Fruit fly (Drosophila melanogaster): ENCODE measurements around the gene Tbc1d8-9.

Tbc1d8-9 gene

DNA sequence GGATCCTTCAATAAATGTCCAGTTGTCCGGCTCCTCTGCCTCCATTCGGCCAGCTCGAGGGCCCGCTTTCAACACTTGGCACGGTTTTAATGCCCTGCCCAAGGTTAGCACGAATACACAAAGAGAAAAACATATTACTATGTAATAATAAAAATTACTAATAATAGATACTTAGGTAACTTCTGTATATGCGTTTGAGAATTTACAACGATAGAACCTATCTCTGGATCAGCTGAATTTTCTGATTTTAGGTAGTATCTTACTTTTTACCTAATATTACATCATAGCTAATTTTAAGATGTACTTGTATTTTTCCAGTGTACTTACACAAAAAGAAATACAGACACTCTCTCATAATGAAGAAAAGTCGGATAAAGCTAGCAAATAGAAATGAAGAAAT is 42.2 kb upstream of the Tbc1d8-9 start (continued):
- TF ChIP-seq CG6791 (GFP tag; IDR thresholded peaks at IDR 0.05; ENCODE audit: partially characterized antibody), result no peak
- no peak for TF ChIP-seq CkIIα-i1 (GFP tag; IDR thresholded peaks at IDR 0.05)
- TF ChIP-seq nau (GFP tag; optimal IDR thresholded peaks at IDR 0.05), result no peak
- TF ChIP-seq CG3726 (GFP tag; IDR thresholded peaks at IDR 0.05), result no peak
- TF ChIP-seq dan (GFP tag; IDR thresholded peaks at IDR 0.05), result no peak
- no peak for TF ChIP-seq CG10959 (GFP tag; IDR thresholded peaks at IDR 0.05)
- TF ChIP-seq tap (tag; optimal IDR thresholded peaks at IDR 0.05), result peak; percentile 14
- TF ChIP-seq Fer1 (GFP tag; optimal IDR thresholded peaks at IDR 0.05), result peak; percentile 30
- no peak for TF ChIP-seq ara (GFP tag; IDR thresholded peaks at IDR 0.05)
- peak; percentile 27 for TF ChIP-seq CG4424 (GFP tag; optimal IDR thresholded peaks at IDR 0.05)
- no peak for TF ChIP-seq klu (GFP tag; IDR thresholded peaks at IDR 0.05)
- TF ChIP-seq Xbp1 (GFP tag; optimal IDR thresholded peaks at IDR 0.05), result peak; percentile 0
- peak; percentile 48 for TF ChIP-seq PHDP (tag; optimal IDR thresholded peaks at IDR 0.05)
- peak; percentile 14 for TF ChIP-seq az2 (GFP tag; optimal IDR thresholded peaks at IDR 0.05)
- no peak for TF ChIP-seq CG4730 (GFP tag; IDR thresholded peaks at IDR 0.05)
- TF ChIP-seq CG18476 (GFP tag; optimal IDR thresholded peaks at IDR 0.05), result no peak
- TF ChIP-seq Ptx1 (GFP tag; IDR thresholded peaks at IDR 0.05), result 0 out of 2 replicates have a peak, but pooled peaks have one; percentile 14
- no peak for TF ChIP-seq CG11696 (GFP tag; IDR thresholded peaks at IDR 0.05)
- peak; percentile 32; the same call in 1 of the 3 replicates for TF ChIP-seq row (GFP tag; IDR thresholded peaks at IDR 0.05)
- TF ChIP-seq pb (GFP tag; optimal IDR thresholded peaks at IDR 0.05), result no peak
- peak; percentile 66 for TF ChIP-seq gem (tag; optimal IDR thresholded peaks at IDR 0.05)
- peak; percentile 27 for TF ChIP-seq phol (tag; optimal IDR thresholded peaks at IDR 0.05)
- TF ChIP-seq CG6689 (GFP tag; IDR thresholded peaks at IDR 0.05), result 0 out of 2 replicates have a peak, but pooled peaks have one; percentile 16
- TF ChIP-seq CG3281 (GFP tag; optimal IDR thresholded peaks at IDR 0.05), result peak; percentile 26
- peak; percentile 8 for TF ChIP-seq CG12391 (tag; optimal IDR thresholded peaks at IDR 0.05)

DNA sequence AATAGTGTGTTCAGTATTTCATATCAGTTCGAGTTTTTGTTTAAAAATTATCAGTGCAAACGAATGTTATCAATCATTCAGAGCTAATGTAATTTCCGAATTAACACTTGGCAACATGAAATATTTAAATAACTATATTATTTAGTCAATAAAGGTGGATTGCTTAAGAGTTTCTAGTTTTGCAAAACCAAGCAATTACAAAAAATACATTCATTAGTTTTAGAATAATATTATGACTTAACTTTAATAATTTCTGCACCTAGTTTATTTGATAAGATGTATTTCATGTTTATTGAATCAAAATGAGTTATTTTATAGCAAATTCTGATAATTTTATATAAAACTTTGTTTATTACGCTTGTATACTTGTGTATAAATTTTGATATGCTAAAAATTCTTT is 39.9 kb upstream of the Tbc1d8-9 start:
- TF ChIP-seq Meics (GFP tag; optimal IDR thresholded peaks at IDR 0.05) (peak; percentile 59), CG16815 (GFP tag; optimal IDR thresholded peaks at IDR 0.05) (no peak), CG3726 (GFP tag; IDR thresholded peaks at IDR 0.05) (no peak), stc (GFP tag; IDR thresholded peaks at IDR 0.05) (no peak), CG10543 (GFP tag; optimal IDR thresholded peaks at IDR 0.05) (no peak), CG6175 (GFP tag; IDR thresholded peaks at IDR 0.05) (no peak), CG15073 (GFP tag; optimal IDR thresholded peaks at IDR 0.05) (no peak), CG14050 (GFP tag; IDR thresholded peaks at IDR 0.05) (no peak), cwo (GFP tag; optimal IDR thresholded peaks at IDR 0.05) (no peak), CG6791 (GFP tag; IDR thresholded peaks at IDR 0.05; ENCODE audit: partially characterized antibody) (no peak), crc (GFP tag; optimal IDR thresholded peaks at IDR 0.05) (no peak), tna (GFP tag; IDR thresholded peaks at IDR 0.05; ENCODE audit: partially characterized antibody) (no peak), toy (GFP tag; IDR thresholded peaks at IDR 0.05) (no peak), trh (GFP tag; optimal IDR thresholded peaks at IDR 0.05) (no peak), CG2116 (GFP tag; optimal IDR thresholded peaks at IDR 0.05) (no peak), ssp (GFP tag; IDR thresholded peaks at IDR 0.05) (no peak), C15 (GFP tag; IDR thresholded peaks at IDR 0.05) (no peak), CG7372 (GFP tag; IDR thresholded peaks at IDR 0.05) (no peak), Oaz (GFP tag; IDR thresholded peaks at IDR 0.05) (no peak), Trl (optimal IDR thresholded peaks at IDR 0.05) (no peak), Trl (GFP tag; optimal IDR thresholded peaks at IDR 0.05) (no peak), CG1024 (GFP tag; IDR thresholded peaks at IDR 0.05) (no peak), slbo (GFP tag; IDR thresholded peaks at IDR 0.05) (0 out of 2 replicates have a peak, but pooled peaks have one; percentile 15), grau (tag; optimal IDR thresholded peaks at IDR 0.05) (peak; percentile 52), Mad (GFP tag; optimal IDR thresholded peaks at IDR 0.05) (no peak), unpg (GFP tag; optimal IDR thresholded peaks at IDR 0.05) (peak; percentile 2), cas (GFP tag; IDR thresholded peaks at IDR 0.05) (no peak), sug (tag; optimal IDR thresholded peaks at IDR 0.05) (peak; percentile 16), Deaf1 (tag; optimal IDR thresholded peaks at IDR 0.05) (peak; percentile 10), CG11504 (tag; optimal IDR thresholded peaks at IDR 0.05) (peak; percentile 42)
